Fruit fly (Drosophila melanogaster): Measurements from ENCODE around the gene tHMG2.
A peak's percentile ranks its signal among the peaks of the same experiment; 100 is the strongest.

The tHMG2 gene

DNA sequence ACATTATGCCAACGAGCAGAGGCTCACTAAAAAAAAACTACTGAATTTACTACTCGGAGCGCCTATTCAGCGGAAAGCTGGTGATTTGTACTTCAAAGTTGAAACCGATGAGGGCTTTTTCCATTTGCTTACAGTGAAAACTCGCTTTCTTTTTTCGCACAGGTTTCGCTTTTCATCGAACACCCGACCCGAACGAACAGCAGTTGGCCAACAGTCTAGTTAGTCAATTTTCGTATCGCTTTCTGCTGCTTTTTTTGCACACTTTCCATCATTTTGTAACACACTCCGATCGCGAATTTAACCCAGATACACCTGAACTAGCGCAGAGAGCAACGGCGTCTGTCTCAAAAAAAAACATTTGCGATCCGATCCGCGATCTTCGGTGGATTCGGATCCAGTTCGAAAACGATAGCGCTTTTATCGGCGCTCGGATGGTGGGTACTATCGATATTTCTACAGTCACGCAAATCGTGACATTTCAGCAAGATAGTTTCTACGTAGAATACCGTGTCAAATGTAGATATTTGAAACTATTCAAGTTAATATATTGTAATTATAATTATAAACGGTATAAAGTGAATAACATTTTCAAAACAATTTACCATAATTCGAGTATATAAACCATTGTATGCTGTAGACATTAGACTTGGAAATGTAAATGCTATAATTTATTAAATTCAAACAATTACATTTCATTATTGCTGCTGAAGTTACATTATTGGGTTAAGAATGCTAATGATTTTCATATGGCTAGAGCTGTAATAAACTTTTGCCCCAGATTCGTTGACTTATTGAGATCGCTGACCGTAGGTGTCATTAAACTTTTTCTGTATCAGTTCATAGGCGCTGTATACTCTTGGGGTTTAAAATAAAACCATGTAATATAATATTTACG is 35.8 kb downstream of the tHMG2 start, which contains the start of gene CG5346 (continued):
- TF ChIP-seq CG10565 (GFP tag; optimal IDR thresholded peaks at IDR 0.05) (no peak), hb (GFP tag; IDR thresholded peaks at IDR 0.05; ENCODE audit: partially characterized antibody) (peak; percentile 84), CG8290 (GFP tag; optimal IDR thresholded peaks at IDR 0.05) (no peak), CG8290 (tag; optimal IDR thresholded peaks at IDR 0.05) (peak in 1 of 2 experiments; percentile 37), cwo (GFP tag; optimal IDR thresholded peaks at IDR 0.05) (no peak), az2 (GFP tag; optimal IDR thresholded peaks at IDR 0.05) (no peak), lola (GFP tag; optimal IDR thresholded peaks at IDR 0.05) (no peak), Deaf1 (tag; optimal IDR thresholded peaks at IDR 0.05) (peak; percentile 55), zfh1 (GFP tag; IDR thresholded peaks at IDR 0.05) (no peak), pho (GFP tag; optimal IDR thresholded peaks at IDR 0.05) (no peak), exex (tag; optimal IDR thresholded peaks at IDR 0.05) (no peak), p53 (GFP tag; optimal IDR thresholded peaks at IDR 0.05) (no peak), Camta (GFP tag; optimal IDR thresholded peaks at IDR 0.05) (no peak), crol (GFP tag; IDR thresholded peaks at IDR 0.05) (peak; percentile 16), ac (GFP tag; optimal IDR thresholded peaks at IDR 0.05) (no peak), ewg (GFP tag; optimal IDR thresholded peaks at IDR 0.05) (no peak), ap (GFP tag; IDR thresholded peaks at IDR 0.05) (no peak), ci (GFP tag; IDR thresholded peaks at IDR 0.05) (no peak; the same call in 2 of the 3 replicates), CoRest (tag; optimal IDR thresholded peaks at IDR 0.05) (no peak), D19A (tag; optimal IDR thresholded peaks at IDR 0.05) (no peak), CG15073 (GFP tag; optimal IDR thresholded peaks at IDR 0.05) (no peak), sim (GFP tag; IDR thresholded peaks at IDR 0.05) (no peak), eve (GFP tag; optimal IDR thresholded peaks at IDR 0.05) (no peak), Lim3 (GFP tag; IDR thresholded peaks at IDR 0.05) (no peak), CG30431 (GFP tag; optimal IDR thresholded peaks at IDR 0.05) (no peak), Opbp (GFP tag; IDR thresholded peaks at IDR 0.05; ENCODE audit: partially characterized antibody) (peak; percentile 88), ttk (GFP tag; IDR thresholded peaks at IDR 0.05) (no peak), stwl (tag; optimal IDR thresholded peaks at IDR 0.05) (peak; percentile 67), tgo (GFP tag; IDR thresholded peaks at IDR 0.05) (no peak), ind (GFP tag; optimal IDR thresholded peaks at IDR 0.05) (no peak), CG10431 (GFP tag; optimal IDR thresholded peaks at IDR 0.05) (no peak), fu2 (GFP tag; optimal IDR thresholded peaks at IDR 0.05) (no peak), fd96Cb (tag; optimal IDR thresholded peaks at IDR 0.05) (no peak), onecut (GFP tag; IDR thresholded peaks at IDR 0.05) (no peak), knrl (GFP tag; IDR thresholded peaks at IDR 0.05; ENCODE audit: partially characterized antibody) (peak; percentile 87), lab (GFP tag; optimal IDR thresholded peaks at IDR 0.05) (no peak), CrebB (tag; optimal IDR thresholded peaks at IDR 0.05) (no peak), fru (optimal IDR thresholded peaks at IDR 0.05) (no peak), pum (GFP tag; optimal IDR thresholded peaks at IDR 0.05) (no peak), Taf1 (GFP tag; IDR thresholded peaks at IDR 0.05) (no peak), lov (optimal IDR thresholded peaks at IDR 0.05) (no peak), lov (GFP tag; IDR thresholded peaks at IDR 0.05) (no peak), CG7928 (GFP tag; optimal IDR thresholded peaks at IDR 0.05) (no peak), Hand (GFP tag; optimal IDR thresholded peaks at IDR 0.05) (no peak), Kr (GFP tag; optimal IDR thresholded peaks at IDR 0.05) (no peak), CG14050 (GFP tag; IDR thresholded peaks at IDR 0.05) (no peak), Rx (GFP tag; IDR thresholded peaks at IDR 0.05) (no peak), CG17186 (GFP tag; optimal IDR thresholded peaks at IDR 0.05) (no peak), chm (GFP tag; IDR thresholded peaks at IDR 0.05) (no peak; the same call in 1 of the 2 replicates), CG5245 (GFP tag; optimal IDR thresholded peaks at IDR 0.05) (no peak)
